Fruit fly (Drosophila melanogaster) whole organism: Measurements from ENCODE around the gene CG18508.

Experiments
- CG8478 ChIP-seq: fragments of >200 bp; optimal IDR thresholded peaks from 2 replicates; lab custom pipeline; 2018; ENCODE audit warnings: inconsistent platforms
- EcR ChIP-seq, 2 experiments: fragments of >200 bp; optimal IDR thresholded peaks; 2 replicates each; lab custom pipeline; 2017; ENCODE audit warnings: missing biosample characterization in 2 of 2, missing genetic modification characterization in 2 of 2, missing genetic modification reagents in 2 of 2
- pan ChIP-seq: fragments of >200 bp; optimal IDR thresholded peaks from 2 replicates; lab custom pipeline; 2017

- TF ChIP-seq CG8478 (no peak), pan (lab: Kevin White, UChicago) (no peak), EcR (GFP tag; optimal IDR thresholded peaks at IDR 0.05; lab: Kevin White, UChicago) (no peak)
Observed at dm6 chrX:3137853-3138418, 35.0 kb downstream of the CG18508 start.
